Fruit fly (Drosophila melanogaster): ENCODE data around the gene CG9117.

dm6 chr2L:6051212-6051621, 13.5 kb upstream of the CG9117 start:
- TF ChIP-seq CG14711 (tag; optimal IDR thresholded peaks at IDR 0.05) (peak; percentile 88), CG12768 (GFP tag; optimal IDR thresholded peaks at IDR 0.05) (peak; percentile 90), Mnt (GFP tag; optimal IDR thresholded peaks at IDR 0.05) (peak; percentile 66)

Measured in whole organism, adult.